Worm (Caenorhabditis elegans) whole organism, L3 larva: ENCODE data around the gene atp-5.

Experiments used
- R02D3.7 ChIP-seq: fragments of 150-350 bp; optimal IDR thresholded peaks from 2 replicates; lab custom pipeline; 2014; ENCODE audit warnings: missing biosample characterization, missing genetic modification characterization
- ZK546.5 ChIP-seq: sonication (generic microtip); optimal IDR thresholded peaks from 2 replicates; lab custom pipeline; 2017; ENCODE audit warnings: missing biosample characterization, missing genetic modification characterization
- aly-2 ChIP-seq: fragments of 150-350 bp; optimal IDR thresholded peaks from 2 replicates; lab custom pipeline; 2014; ENCODE audit warnings: missing biosample characterization, missing genetic modification characterization
- ama-1 ChIP-seq: fragments of 150-350 bp; optimal IDR thresholded peaks from 2 replicates; lab custom pipeline; 2018
- ceh-82 ChIP-seq: fragments of 150-350 bp; optimal IDR thresholded peaks from 2 replicates; lab custom pipeline; 2014; ENCODE audit warnings: missing biosample characterization, missing genetic modification characterization
- daf-12 ChIP-seq: fragments of 150-350 bp; optimal IDR thresholded peaks from 2 replicates; lab custom pipeline; 2014; ENCODE audit warnings: missing biosample characterization, missing genetic modification reagents, missing genetic modification characterization
- egl-5 ChIP-seq: fragments of 150-350 bp; optimal IDR thresholded peaks from 2 replicates; lab custom pipeline; 2017; ENCODE audit warnings: missing biosample characterization, missing genetic modification reagents, missing genetic modification characterization, inconsistent platforms
- elt-1 ChIP-seq: fragments of 150-350 bp; optimal IDR thresholded peaks from 2 replicates; lab custom pipeline; 2014; ENCODE audit warnings: missing biosample characterization, missing genetic modification characterization
- elt-2 ChIP-seq: sonication (generic microtip); optimal IDR thresholded peaks from 2 replicates; lab custom pipeline; 2016; ENCODE audit warnings: missing genetic modification reagents, mild to moderate bottlenecking, missing genetic modification characterization, missing compliant biosample characterization
- elt-3 ChIP-seq, 3 experiments: fragments of 150-350 bp in 1 of 3; sonication (generic microtip) in 2 of 3; optimal IDR thresholded peaks; 2 replicates in 2 of 3; 4 replicates in 1 of 3; lab custom pipeline; 2014 to 2017; ENCODE audit warnings: missing biosample characterization in 3 of 3, missing genetic modification characterization in 3 of 3
- fkh-10 ChIP-seq: sonication (generic microtip); optimal IDR thresholded peaks from 2 replicates; lab custom pipeline; 2017; ENCODE audit warnings: missing biosample characterization, missing genetic modification reagents, missing genetic modification characterization
- fkh-2 ChIP-seq: fragments of 150-350 bp; optimal IDR thresholded peaks from 2 replicates; lab custom pipeline; 2014; ENCODE audit warnings: missing biosample characterization, missing genetic modification reagents, missing genetic modification characterization
- fos-1 ChIP-seq: fragments of 150-350 bp; optimal IDR thresholded peaks from 2 replicates; lab custom pipeline; 2014; ENCODE audit warnings: missing biosample characterization, missing genetic modification characterization
- hmg-11 ChIP-seq: sonication (generic microtip); optimal IDR thresholded peaks from 2 replicates; lab custom pipeline; 2016; ENCODE audit warnings: missing genetic modification characterization, missing compliant biosample characterization
- jun-1 ChIP-seq: fragments of 150-350 bp; optimal IDR thresholded peaks from 2 replicates; lab custom pipeline; 2014; ENCODE audit warnings: missing biosample characterization, missing genetic modification reagents, missing genetic modification characterization
- lin-15B ChIP-seq: fragments of 150-350 bp; optimal IDR thresholded peaks from 2 replicates; lab custom pipeline; 2014; ENCODE audit warnings: missing biosample characterization, missing genetic modification characterization
- lin-39 ChIP-seq: fragments of 150-350 bp; optimal IDR thresholded peaks from 2 replicates; lab custom pipeline; 2018; ENCODE audit warnings: missing biosample characterization, missing genetic modification reagents, missing genetic modification characterization
- lsy-12 ChIP-seq: sonication (generic microtip); optimal IDR thresholded peaks from 2 replicates; lab custom pipeline; 2016; ENCODE audit warnings: mild to moderate bottlenecking, missing genetic modification characterization, missing compliant biosample characterization
- mdl-1 ChIP-seq: fragments of 150-350 bp; optimal IDR thresholded peaks from 2 replicates; lab custom pipeline; 2014; ENCODE audit warnings: missing biosample characterization, missing genetic modification characterization
- mml-1 ChIP-seq: fragments of 150-350 bp; sonication (generic microtip); optimal IDR thresholded peaks from 3 replicates; lab custom pipeline; 2014; ENCODE audit warnings: missing biosample characterization, missing genetic modification characterization
- nfya-1 ChIP-seq: sonication (generic microtip); optimal IDR thresholded peaks from 2 replicates; lab custom pipeline; 2017; ENCODE audit warnings: missing genetic modification characterization, mild to moderate bottlenecking, missing compliant biosample characterization, antibody characterized with exemption, moderate library complexity; ENCODE audit not compliant: insufficient read depth
- nhr-11 ChIP-seq: fragments of 150-350 bp; optimal IDR thresholded peaks from 2 replicates; lab custom pipeline; 2014; ENCODE audit warnings: missing biosample characterization, missing genetic modification characterization
- nhr-12 ChIP-seq: fragments of 150-350 bp; optimal IDR thresholded peaks from 2 replicates; lab custom pipeline; 2014; ENCODE audit warnings: missing biosample characterization, missing genetic modification characterization
- nhr-23 ChIP-seq: fragments of 150-350 bp; optimal IDR thresholded peaks from 2 replicates; lab custom pipeline; 2014; ENCODE audit warnings: missing biosample characterization, missing genetic modification reagents, missing genetic modification characterization
- nhr-237 ChIP-seq: fragments of 150-350 bp; optimal IDR thresholded peaks from 2 replicates; lab custom pipeline; 2014; ENCODE audit warnings: missing biosample characterization, missing genetic modification characterization
- nhr-25 ChIP-seq: sonication (generic microtip); optimal IDR thresholded peaks from 2 replicates; lab custom pipeline; 2017; ENCODE audit warnings: missing biosample characterization, missing genetic modification characterization
- nhr-28 ChIP-seq: fragments of 150-350 bp; optimal IDR thresholded peaks from 2 replicates; lab custom pipeline; 2014; ENCODE audit warnings: missing biosample characterization, missing genetic modification characterization
- nhr-43 ChIP-seq: sonication (generic microtip); optimal IDR thresholded peaks from 2 replicates; lab custom pipeline; 2016; ENCODE audit warnings: mild to moderate bottlenecking, missing genetic modification characterization, missing compliant biosample characterization; ENCODE audit not compliant: poor library complexity, severe bottlenecking
- pha-4 ChIP-seq: fragments of 150-350 bp; optimal IDR thresholded peaks from 2 replicates; lab custom pipeline; 2014; ENCODE audit warnings: missing biosample characterization, missing genetic modification reagents, missing genetic modification characterization
- pqm-1 ChIP-seq: fragments of 150-350 bp; optimal IDR thresholded peaks from 2 replicates; lab custom pipeline; 2017; ENCODE audit warnings: missing biosample characterization, missing genetic modification characterization, inconsistent platforms
- sea-2 ChIP-seq: fragments of 150-350 bp; sonication (generic microtip); optimal IDR thresholded peaks from 4 replicates; lab custom pipeline; 2014; ENCODE audit warnings: missing biosample characterization, missing genetic modification reagents, missing genetic modification characterization
- snpc-4 ChIP-seq: fragments of 150-350 bp; optimal IDR thresholded peaks from 2 replicates; lab custom pipeline; 2014; ENCODE audit warnings: missing biosample characterization, missing genetic modification characterization
- unc-39 ChIP-seq: sonication (generic microtip); optimal IDR thresholded peaks from 4 replicates; lab custom pipeline; 2017; ENCODE audit warnings: missing biosample characterization, missing genetic modification characterization
- zag-1 ChIP-seq: fragments of 150-350 bp; optimal IDR thresholded peaks from 2 replicates; lab custom pipeline; 2014; ENCODE audit warnings: missing biosample characterization, missing genetic modification characterization
- ztf-4 ChIP-seq: fragments of 150-350 bp; optimal IDR thresholded peaks from 2 replicates; lab custom pipeline; 2014; ENCODE audit warnings: missing biosample characterization, missing genetic modification characterization

atp-5 gene

DNA sequence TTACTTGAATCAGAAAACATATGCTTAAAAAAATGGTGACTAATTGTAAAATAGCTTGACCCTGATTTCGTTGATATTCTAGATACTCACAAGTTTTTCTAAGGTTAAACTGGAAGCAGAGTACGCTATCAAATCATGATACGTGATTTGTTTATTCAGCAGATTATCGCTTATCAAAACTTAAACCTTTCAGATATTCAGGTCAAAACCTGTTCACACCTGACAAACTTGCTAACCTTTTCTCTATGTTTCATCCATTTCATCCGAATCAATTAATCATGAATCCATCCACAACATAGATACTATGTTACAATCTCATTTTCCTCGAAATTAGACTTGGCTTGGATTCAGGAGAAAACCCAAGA lies 24.1 kb upstream of the atp-5 start (continued):
- TF ChIP-seq ceh-82 (tag; lab: Kevin White, UChicago) (no peak), elt-1 (tag; lab: Kevin White, UChicago) (no peak), fkh-2 (no peak), mml-1 (tag; lab: Kevin White, UChicago) (no peak), fkh-10 (GFP tag; lab: Kevin White, UChicago) (no peak)

DNA sequence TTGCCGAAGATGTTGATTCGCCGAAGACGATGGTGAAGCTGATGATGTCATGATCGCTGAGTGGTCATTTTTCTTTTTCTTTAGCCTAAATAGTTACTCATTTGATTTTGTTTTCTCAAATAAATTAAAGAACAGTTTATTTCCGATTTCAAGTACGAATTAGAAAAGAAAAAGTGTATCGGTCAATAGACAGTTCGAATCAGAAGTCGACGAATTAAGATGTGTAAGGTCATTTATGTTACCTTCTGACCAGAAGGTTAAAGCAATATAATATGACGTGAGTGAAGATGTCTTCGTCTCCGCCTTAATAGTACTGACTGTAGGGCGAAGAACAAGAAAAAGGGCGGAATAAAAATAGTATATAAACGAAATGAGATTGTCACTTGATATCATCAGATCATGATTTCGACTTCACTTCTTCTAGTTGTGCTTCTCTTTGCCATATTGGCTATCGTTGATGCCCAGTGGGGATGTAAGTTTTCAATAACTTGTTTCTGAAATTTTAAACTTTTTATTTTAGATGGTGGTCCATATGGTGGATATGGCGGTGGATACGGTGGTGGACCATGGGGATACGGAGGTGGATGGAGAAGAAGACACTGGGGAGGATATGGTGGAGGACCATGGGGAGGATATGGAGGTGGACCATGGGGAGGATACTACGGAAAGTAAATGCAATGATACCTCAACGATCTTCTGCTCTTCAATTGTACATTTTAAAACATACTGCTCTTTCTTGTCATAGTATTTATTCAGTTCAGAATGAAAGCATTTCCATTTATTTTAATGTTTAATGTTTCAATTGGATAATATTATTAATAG lies 23.5 kb upstream of the atp-5 start, which contains the start of the genes T19C4.24 and nlp-33:
Gene T19C4.24, minus strand, starts transcription at position 51 of the 822 bp plus-strand sequence.
Gene nlp-33, plus strand, starts transcription at position 389 of the 822 bp plus-strand sequence.
- TF ChIP-seq R02D3.7 (tag; lab: Kevin White, UChicago) (peak; percentile 8), elt-1 (tag; lab: Kevin White, UChicago) (peak; percentile 50), snpc-4 (tag; lab: Kevin White, UChicago) (no peak), nhr-12 (tag; lab: Kevin White, UChicago) (no peak), nhr-25 (tag; lab: Kevin White, UChicago) (peak; percentile 66), nfya-1 (tag; lab: Kevin White, UChicago) (peak; percentile 34), sea-2 (GFP tag; lab: Kevin White, UChicago) (no peak), aly-2 (tag; lab: Kevin White, UChicago) (no peak), mdl-1 (tag; lab: Kevin White, UChicago) (no peak), ama-1 (lab: Kevin White, UChicago) (peak; percentile 91), lin-39 (tag; lab: Kevin White, UChicago) (no peak), pqm-1 (tag; lab: Kevin White, UChicago) (no peak), nhr-43 (tag; lab: Kevin White, UChicago) (peak; percentile 61), ZK546.5 (tag; lab: Kevin White, UChicago) (no peak), hmg-11 (tag; lab: Kevin White, UChicago) (no peak), elt-3 (tag; optimal IDR thresholded peaks at IDR 0.05; lab: Kevin White, UChicago) (peak in 1 of 3 experiments; percentile 79), nhr-23 (peak; percentile 37)

DNA sequence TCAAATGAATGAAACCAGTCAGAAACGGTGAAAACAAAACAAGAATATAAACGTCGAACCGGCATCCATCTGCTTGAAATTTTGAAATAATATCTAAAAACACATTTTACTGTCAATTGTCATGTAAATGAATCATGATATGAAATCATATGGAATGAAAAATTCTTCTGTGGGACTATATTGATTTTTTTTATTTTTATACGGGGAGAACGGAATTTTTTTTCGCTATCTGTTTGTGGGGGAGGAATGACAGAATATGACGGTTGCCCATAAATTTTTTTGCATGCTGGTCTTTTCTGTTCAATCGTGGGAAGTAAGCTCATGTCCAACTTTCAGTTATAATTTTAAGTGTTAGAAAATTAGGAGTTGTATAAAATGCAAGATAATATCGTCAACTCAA lies 21.0 kb upstream of the atp-5 start, which contains the start of gene C06H2.7:
Gene C06H2.7, minus strand, starts transcription at position 101 of the 400 bp plus-strand sequence.
- TF ChIP-seq ceh-82 (tag; lab: Kevin White, UChicago) (no peak), unc-39 (tag; lab: Kevin White, UChicago) (no peak), daf-12 (tag; lab: Kevin White, UChicago) (no peak), lin-15B (tag; lab: Kevin White, UChicago) (no peak), ZK546.5 (tag; lab: Kevin White, UChicago) (no peak), lsy-12 (tag; lab: Kevin White, UChicago) (no peak), nhr-28 (no peak), ztf-4 (tag; lab: Kevin White, UChicago) (no peak), ama-1 (lab: Kevin White, UChicago) (no peak), elt-3 (tag; optimal IDR thresholded peaks at IDR 0.05; lab: Kevin White, UChicago) (no peak), nhr-43 (tag; lab: Kevin White, UChicago) (no peak), elt-2 (tag; lab: Kevin White, UChicago) (no peak), nhr-25 (tag; lab: Kevin White, UChicago) (no peak), pqm-1 (tag; lab: Kevin White, UChicago) (no peak), nhr-11 (tag; lab: Kevin White, UChicago) (no peak), fkh-2 (no peak), zag-1 (tag; lab: Kevin White, UChicago) (no peak), nhr-237 (tag; lab: Kevin White, UChicago) (no peak), hmg-11 (tag; lab: Kevin White, UChicago) (no peak), jun-1 (tag; lab: Kevin White, UChicago) (no peak)

DNA sequence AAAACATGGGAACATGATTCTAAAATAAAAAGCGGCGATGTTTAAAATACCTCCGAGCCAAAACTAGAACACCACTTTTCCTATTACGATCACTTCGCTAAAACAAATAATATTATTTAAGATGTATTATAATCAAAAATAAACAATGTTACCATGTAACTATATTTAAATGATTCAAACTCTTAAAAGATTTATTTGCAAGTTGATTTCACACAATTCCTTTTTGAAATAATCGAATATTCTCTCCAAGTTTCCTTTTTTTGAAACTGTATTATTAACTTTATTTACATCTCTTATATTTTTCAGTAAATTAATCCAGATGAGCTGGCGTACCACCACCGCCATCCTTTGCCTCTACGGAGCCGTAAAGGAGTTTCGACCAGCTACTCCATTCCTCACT lies 17.5 kb upstream of the atp-5 start, which contains the start of gene folt-1:
Gene folt-1, plus strand, starts transcription at position 301 of the 400 bp plus-strand sequence.
- TF ChIP-seq sea-2 (GFP tag; lab: Kevin White, UChicago) (no peak), unc-39 (tag; lab: Kevin White, UChicago) (no peak), aly-2 (tag; lab: Kevin White, UChicago) (no peak), elt-1 (tag; lab: Kevin White, UChicago) (no peak), ama-1 (lab: Kevin White, UChicago) (no peak), fos-1 (tag; lab: Kevin White, UChicago) (no peak), egl-5 (tag; lab: Kevin White, UChicago) (no peak), nhr-43 (tag; lab: Kevin White, UChicago) (no peak), pha-4 (tag; lab: Kevin White, UChicago) (no peak), nhr-23 (no peak), fkh-2 (no peak), ZK546.5 (tag; lab: Kevin White, UChicago) (no peak), nhr-25 (tag; lab: Kevin White, UChicago) (no peak), nhr-11 (tag; lab: Kevin White, UChicago) (no peak)
